Fruit fly (Drosophila melanogaster): Measurements from ENCODE around the gene CG8087.
A peak's percentile ranks its signal among the peaks of the same experiment; 100 is the strongest.

DNA sequence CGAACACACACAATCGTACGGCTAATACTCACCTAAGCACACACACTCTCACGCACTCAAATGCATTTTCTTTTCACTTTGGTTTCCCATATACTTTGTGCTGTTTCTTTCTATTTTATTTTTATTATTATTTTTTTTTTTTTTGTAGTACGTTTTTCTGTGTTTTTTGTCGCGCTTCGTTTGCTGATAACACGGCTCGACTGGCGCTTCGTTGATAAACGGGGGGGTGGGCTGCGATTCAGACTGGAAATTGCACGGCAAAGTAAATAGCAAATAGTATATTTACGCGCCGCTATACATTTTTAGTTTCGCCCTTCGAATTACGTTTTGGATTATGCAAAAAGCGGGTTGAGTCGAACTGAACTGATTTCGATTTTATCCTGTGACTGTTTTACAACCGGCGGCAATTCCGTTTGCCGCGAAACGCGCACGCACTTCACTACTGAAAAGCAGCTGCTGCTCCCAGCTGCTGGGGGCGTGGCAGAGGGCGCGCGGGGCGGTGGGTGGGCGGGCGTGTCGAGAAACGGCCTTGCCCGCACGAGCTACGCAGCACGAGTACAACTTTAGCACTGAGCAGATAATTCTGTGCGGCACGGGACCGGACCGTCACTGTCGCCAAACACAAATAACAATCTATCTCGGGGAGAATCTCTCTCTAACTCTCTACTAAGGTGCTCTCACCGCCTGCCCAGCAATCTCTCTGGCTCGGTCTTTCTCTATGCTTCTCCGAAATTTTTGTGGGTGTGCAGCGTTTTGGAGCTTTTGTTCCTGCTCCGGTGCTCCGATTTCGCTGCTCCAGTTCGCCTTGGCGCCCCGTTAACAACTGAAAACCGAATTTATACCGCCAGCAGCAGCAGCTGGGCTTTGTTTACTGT is 6.9 kb downstream of the CG8087 start, which contains the start of gene Pde6:
- TF ChIP-seq insv (GFP tag; optimal IDR thresholded peaks at IDR 0.05) (no peak), D19B (GFP tag; optimal IDR thresholded peaks at IDR 0.05) (no peak), CG12391 (tag; optimal IDR thresholded peaks at IDR 0.05) (no peak), zfh1 (GFP tag; IDR thresholded peaks at IDR 0.05) (no peak), CG11247 (GFP tag; IDR thresholded peaks at IDR 0.05) (no peak), CG32767 (GFP tag; IDR thresholded peaks at IDR 0.05) (no peak), salm (tag; optimal IDR thresholded peaks at IDR 0.05) (no peak), ranshi (GFP tag; IDR thresholded peaks at IDR 0.05) (peak; percentile 24; the same call in 1 of the 2 replicates), CG33557 (GFP tag; optimal IDR thresholded peaks at IDR 0.05) (no peak)

All from whole organism, embryonic.